Fruit fly (Drosophila melanogaster) S2 (cell line): ENCODE results near the gene CG14710.

Experiments used
- CG8478 ChIP-seq: fragments of >200 bp; optimal IDR thresholded peaks from 2 replicates; lab custom pipeline; 2018
- CTCF ChIP-seq, 2 experiments: fragments of >200 bp; optimal IDR thresholded peaks; 2 replicates each; lab custom pipeline; 2018

The CG14710 gene

DNA sequence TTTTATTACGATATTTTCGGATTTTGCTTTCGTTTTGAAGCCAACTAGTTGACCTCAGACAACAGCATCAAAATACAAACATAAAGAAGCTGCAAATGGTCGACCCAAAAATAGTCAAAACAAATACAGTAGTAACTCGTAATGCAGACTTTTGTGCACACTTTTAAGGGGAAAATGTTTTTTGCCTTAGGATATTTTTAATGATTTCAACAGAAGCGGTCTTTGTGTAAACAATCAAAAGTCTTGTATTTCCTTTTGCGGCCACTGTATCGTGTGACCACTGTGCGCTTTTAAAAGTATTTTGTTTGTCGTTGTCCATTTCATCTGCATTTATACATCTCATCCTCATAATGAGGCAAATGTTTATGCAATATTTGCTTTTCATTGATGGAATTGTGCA, 29.6 kb downstream of the CG14710 start:
- no peak for TF ChIP-seq CTCF (optimal IDR thresholded peaks at IDR 0.05; lab: Kevin White, UChicago)
- no peak for TF ChIP-seq CG8478 (lab: Kevin White, UChicago)

DNA sequence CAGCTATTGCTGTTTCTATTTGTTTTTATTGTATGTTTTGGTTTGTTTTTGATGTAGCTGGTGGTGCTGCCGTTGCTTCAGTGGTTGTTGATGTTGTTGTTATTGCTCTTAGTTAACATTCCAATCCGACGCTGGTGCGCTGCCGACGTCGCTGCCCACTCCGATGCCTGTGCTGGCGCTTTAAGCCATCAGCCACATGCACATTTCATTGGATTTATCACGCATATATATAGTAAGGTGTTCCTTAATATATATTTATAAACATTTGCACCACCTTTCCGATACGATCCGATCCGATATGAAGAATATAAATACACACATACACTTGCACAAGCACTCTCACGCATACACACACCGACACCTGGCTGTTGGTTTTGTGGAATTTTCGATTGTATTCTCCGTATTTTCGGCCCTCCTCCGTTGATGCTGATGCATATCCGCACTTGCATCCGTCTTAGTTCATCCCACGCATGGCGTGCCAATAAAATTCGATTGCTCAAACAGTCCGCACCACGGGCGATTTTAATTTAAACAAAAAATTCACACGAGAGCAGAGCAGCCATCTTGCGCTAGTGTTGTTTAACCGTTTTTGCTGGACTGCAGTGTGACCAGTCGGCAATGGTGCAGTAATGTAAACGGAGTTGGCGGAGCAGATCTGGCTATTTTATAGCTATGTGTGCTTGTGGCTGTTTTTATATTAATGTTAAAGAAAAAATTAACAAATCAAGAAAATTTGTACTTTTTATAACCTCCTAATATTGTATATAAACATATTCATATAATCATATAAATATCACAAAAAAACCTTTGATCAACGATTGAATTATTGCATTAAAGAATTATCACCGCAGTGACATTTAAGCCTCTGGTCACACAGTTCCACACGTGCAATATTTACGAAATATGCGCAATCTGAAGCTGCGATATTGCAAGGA, 30.5 kb downstream of the CG14710 start, which contains the start of the genes Csk and Elp1:
Gene Csk (minus strand): TSS at position 602 of the 935 bp plus-strand sequence.
Gene Elp1 (plus strand): TSS at position 867 of the 935 bp plus-strand sequence.
- TF ChIP-seq CTCF (optimal IDR thresholded peaks at IDR 0.05; lab: Kevin White, UChicago) (no peak), CG8478 (lab: Kevin White, UChicago) (no peak)

DNA sequence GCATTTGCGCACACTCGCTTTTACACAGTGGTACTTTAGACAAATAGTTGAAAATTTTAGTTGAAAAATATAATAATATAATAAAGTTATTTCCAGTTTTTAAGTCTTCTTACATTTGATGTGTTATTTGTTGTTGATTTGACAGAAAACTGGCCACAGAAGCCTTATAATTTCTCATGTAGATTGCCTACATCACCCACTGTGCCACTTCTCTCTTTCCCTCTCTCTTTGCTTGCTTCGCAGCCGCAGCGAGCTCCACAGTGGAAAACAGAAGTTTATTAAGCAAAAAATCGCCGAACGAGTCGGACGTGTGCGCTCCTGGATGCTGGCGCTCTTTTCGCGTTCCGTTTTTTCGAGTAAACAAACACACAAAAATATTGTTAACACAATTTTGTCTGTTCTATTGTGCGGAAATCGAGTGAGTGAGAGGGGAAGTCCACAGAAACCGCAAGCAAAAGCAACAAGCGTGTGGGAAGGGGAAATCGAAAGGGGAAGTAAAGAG, 36.0 kb downstream of the CG14710 start, which contains the start of gene CG42327:
Gene CG42327 (plus strand): TSS at position 277 of the 502 bp plus-strand sequence.
- TF ChIP-seq CTCF (optimal IDR thresholded peaks at IDR 0.05; lab: Kevin White, UChicago) (no peak), CG8478 (lab: Kevin White, UChicago) (no peak)

DNA sequence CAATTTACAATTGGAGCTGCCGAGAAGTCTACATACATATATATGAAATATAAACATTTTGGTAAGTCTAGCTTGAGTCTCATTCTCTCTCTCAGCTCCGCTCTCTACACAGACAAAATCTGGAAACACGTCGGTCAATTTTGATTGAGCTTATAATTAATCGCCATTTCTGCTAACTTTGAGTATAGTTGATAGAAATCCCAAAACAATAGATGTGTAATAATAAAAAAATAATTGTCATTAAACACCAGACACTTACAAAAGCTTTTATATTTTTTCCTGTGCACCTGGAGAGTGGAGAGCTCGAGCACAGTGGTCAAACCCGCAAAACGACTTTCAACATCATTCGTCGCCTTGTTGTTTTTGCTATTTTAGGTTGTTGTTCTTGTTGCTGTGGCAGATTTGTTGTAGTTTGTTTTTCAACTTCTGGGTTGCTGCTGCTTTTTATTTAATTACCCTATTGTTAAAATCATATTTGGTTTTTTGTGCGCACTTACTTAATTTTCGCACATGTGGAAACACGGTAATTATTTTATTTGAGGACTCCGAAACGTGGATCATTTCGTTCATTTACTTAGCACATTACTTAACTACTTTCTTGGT, 36.8 kb downstream of the CG14710 start:
- TF ChIP-seq CTCF (optimal IDR thresholded peaks at IDR 0.05; lab: Kevin White, UChicago) (no peak), CG8478 (lab: Kevin White, UChicago) (no peak)

DNA sequence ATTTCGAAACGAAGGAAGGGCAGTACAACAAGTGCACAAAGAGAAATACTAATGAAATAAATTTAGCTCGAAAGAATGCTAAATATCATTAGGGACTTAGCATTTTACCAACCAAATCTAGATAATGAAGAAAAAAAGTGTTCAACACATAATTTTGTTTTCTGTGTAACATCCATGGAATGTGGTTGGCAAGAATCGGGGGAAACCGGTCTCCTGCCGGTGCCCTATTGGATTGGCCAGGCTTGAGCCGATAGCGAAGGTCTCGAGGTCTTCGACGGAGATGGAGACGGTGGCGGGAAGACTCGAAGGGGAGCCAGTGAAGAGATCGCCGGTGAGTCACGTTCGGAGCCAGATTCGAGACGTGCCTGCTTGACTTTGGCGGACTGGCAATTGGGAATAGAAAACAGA, 37.9 kb downstream of the CG14710 start:
- TF ChIP-seq CTCF (optimal IDR thresholded peaks at IDR 0.05; lab: Kevin White, UChicago) (no peak), CG8478 (lab: Kevin White, UChicago) (no peak)

DNA sequence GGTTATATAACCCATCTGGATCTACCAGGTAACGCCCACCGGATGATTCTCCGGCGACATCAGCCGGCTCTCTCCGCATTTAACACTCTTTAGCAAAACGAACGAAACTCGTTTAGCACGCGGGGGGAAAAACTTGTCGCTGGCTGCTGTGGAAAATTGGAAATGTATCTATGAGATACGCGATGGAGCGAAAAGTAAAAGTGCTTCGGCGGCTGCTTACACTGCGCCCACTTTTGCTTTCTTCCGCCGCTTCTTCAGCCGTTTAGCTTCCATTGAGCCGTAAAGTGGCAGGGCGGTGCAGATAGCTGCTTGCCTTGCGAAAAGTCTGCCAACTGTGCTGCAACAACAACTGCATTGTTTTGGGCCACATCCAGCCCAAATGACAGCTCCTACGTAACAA, 41.3 kb downstream of the CG14710 start:
- TF ChIP-seq CG8478 (lab: Kevin White, UChicago): no peak
- TF ChIP-seq CTCF (optimal IDR thresholded peaks at IDR 0.05; lab: Kevin White, UChicago): no peak

DNA sequence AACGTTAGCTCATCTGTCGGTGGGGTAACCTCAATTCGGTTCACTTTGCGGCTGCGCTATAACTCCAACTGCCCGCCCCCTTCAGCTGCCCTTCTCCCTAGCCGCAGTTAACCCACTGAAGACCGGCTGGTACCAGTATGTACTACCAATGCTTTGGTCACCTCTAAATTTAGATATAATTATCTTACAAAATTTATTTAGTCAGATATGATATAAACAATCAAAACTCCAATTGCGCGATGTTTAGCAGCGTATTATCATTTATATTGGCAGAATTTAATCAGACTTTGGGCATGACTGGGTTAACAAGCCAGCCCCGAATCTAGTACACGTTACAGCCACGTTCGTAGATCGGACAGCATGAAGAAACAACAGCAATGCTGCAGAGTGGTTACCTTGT, 41.8 kb downstream of the CG14710 start:
- no peak for TF ChIP-seq CG8478 (lab: Kevin White, UChicago)
- TF ChIP-seq CTCF (optimal IDR thresholded peaks at IDR 0.05; lab: Kevin White, UChicago): no peak

DNA sequence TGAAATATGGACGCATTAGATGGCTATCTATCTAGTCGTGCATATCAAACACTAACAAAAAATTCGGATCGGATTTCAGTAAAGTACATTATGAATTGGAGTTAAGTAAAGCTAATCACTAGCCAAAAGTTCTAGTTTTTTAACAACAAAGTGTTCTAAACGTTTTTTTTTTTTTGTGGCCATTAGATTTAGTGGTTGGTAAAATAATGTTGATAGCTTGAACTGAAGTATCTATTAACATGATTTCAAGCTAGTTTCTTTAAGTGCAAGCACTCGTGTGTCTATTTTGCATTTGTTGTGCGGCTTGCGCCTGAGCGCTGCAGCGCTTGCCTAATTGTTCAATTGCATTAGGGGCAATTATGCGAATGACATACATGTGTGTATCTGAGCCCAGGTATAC, 42.7 kb downstream of the CG14710 start:
- TF ChIP-seq CG8478 (lab: Kevin White, UChicago): no peak
- TF ChIP-seq CTCF (optimal IDR thresholded peaks at IDR 0.05; lab: Kevin White, UChicago): no peak

DNA sequence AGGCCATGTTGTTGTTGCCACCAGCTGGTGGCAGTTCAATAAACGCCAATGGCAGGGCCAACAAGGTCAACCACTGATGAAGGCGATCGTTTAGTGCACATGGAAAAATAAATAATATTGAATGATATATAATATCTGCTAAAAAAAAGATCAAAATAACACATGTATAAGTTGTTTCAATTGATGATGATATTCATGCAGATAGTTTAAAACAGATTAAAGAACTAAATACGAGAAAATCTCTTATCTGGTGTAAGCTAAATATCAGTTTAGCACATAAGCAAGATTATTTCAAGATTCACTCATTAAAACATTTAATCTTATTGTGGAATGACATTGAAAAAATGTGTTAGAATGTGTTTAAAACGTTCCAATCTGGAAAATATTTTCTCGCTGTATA, 43.6 kb downstream of the CG14710 start:
- TF ChIP-seq CG8478 (lab: Kevin White, UChicago) (no peak), CTCF (optimal IDR thresholded peaks at IDR 0.05; lab: Kevin White, UChicago) (no peak)

DNA sequence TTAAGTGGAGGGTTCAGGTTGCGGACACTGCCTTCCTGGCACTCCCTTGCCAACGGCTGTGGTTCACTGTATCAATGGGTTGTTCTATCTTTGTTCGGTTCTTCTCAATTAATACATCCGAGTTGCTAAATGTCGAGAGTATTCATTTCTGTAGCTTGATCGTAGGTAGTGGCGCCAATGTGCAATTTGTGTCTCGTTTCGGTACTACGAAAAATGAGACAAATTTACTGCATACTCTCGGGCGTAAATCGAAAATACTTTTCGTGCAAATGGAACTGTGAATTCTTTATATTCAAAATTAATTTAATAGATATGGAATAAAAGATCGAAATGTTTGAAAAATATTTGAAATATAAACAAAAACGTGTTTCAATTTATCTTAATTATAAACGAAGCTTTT, 45.6 kb downstream of the CG14710 start:
- TF ChIP-seq CG8478 (lab: Kevin White, UChicago): no peak
- TF ChIP-seq CTCF (optimal IDR thresholded peaks at IDR 0.05; lab: Kevin White, UChicago): peak; percentile 92

DNA sequence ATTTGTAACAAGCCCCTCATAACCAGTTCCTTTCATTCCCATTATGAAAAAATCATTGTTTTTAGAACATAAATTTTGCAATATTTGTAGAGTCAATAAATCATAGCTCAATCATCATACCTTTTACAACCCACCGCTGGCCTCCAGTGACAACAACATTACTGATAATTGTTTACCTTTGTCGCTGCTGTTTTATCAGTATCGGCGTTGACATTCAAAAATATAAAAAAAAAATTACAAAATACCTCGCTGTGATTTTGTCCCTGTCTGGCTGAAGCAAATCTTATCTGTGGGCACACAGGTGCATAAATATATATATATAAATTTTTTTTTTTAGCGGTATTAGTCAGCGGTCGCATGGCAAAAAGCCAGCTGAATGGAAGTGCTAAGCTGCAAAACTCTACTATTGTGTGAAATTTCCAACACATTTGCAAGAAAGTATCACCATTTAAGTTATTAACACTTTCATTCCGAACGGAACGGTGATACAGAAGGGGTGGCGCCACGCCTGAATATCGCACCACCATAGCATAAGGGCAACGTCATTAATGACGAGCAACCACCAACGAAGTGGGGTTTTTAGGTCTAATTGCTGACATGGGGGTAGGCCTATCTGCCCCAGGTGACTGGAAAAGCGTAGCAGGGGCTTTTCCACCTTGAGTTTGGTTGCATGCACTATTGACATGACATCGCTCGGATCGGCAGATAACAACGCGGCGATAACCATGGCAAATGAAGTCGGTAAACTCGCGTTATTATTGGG, 46.2 kb downstream of the CG14710 start:
- TF ChIP-seq CG8478 (lab: Kevin White, UChicago): no peak
- no peak for TF ChIP-seq CTCF (optimal IDR thresholded peaks at IDR 0.05; lab: Kevin White, UChicago)

DNA sequence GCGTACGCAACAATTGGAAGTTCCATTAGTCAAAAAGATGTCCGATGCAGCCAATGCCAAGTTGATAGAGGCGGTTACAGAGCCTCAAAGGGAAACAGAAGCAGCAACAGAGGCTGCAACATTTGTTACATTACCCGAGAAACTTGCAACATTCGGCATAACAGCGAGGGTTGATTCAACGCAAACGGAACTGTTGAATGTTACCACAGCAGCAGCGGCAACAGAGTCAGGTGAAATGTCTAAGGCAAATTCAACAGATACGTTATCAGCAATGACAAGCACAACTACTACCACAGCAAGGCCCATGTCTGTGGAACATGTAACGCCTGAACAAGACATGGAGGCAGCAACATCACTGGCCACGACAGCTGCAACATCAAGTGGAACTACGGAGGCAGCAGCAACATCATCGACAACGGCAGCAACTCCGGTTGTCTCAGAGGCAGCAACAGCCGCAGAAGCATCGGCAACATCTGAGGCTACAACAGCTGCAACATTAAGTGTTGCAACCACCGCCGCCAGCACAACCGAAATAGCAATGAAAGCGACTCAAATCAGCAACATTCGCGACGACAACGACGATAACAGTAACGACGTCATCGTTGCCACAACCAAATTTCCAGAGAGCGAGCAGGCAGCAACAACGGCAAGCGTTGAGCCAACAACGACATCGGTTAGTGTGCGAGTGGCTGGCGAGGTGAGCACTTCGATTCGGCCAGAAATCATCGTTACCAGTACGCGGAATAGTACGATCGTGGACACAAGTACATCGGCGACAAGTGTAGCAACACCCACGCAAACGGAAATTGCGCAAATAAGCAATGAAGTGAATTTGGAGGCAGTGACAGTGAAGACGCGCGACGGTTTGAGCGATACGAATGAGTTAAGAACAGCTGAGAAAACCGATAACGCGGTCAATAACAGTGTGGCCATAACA, 49.4 kb downstream of the CG14710 start:
- TF ChIP-seq CG8478 (lab: Kevin White, UChicago) (no peak), CTCF (optimal IDR thresholded peaks at IDR 0.05; lab: Kevin White, UChicago) (no peak)

DNA sequence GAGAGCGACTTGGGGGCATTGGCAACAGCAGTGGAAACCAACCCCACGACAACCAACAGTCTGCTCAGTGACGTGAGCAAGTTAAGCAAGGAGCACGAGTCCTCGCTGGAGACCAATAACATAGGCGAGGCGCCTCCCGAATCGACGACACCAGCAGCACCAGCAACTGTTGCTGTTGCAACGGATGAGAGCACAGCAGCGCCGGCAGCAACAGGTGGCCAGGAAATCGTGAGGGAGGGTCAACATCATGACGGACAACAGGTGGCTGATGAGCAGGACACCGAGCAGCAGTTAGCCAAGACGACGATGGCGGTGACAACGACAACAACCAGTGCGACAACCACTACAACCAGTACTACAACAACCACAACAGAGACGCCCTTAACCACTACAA, 50.1 kb downstream of the CG14710 start:
- no peak for TF ChIP-seq CG8478 (lab: Kevin White, UChicago)
